Worm (Caenorhabditis elegans): Measurements from ENCODE around the gene gcy-15.

gcy-15 gene

DNA sequence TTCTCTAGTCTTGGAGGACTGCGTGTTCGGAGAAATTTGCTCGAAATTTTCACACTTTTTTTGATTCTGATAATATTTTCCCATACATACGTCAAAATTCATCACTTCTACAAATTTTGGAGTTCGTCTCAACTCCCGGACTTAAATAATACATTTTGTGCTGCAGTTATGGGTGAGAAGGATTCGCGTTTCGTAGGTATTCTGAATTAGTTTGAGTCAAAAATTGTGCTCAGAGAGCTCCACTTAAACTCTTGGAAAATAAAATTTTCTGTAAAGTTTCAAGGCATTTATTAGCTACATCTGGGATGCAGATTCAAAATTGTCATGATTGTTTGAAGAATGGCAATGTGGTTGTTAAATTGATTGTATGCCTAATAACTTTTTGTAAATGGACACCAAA is 17.0 kb upstream of the gcy-15 start, which contains the start of gene ZC239.4:
Gene ZC239.4 (plus strand): TSS at position 301 of the 400 bp plus-strand sequence.
- TF ChIP-seq hmbx-1 (tag; optimal IDR thresholded peaks at IDR 0.05), result no peak
- TF ChIP-seq B0310.2 (tag; optimal IDR thresholded peaks at IDR 0.05), result no peak
- no peak for TF ChIP-seq aly-1 (tag; optimal IDR thresholded peaks at IDR 0.05)
- TF ChIP-seq hmg-4 (GFP tag; optimal IDR thresholded peaks at IDR 0.05), result no peak
- TF ChIP-seq F13C5.2 (tag; optimal IDR thresholded peaks at IDR 0.05), result no peak
- no peak for TF ChIP-seq ceh-36 (tag; optimal IDR thresholded peaks at IDR 0.05)
- no peak for TF ChIP-seq hnd-1 (tag; optimal IDR thresholded peaks at IDR 0.05)
- TF ChIP-seq tbx-11 (GFP tag; IDR thresholded peaks at IDR 0.05), result no peak
- no peak for TF ChIP-seq ets-7 (tag; optimal IDR thresholded peaks at IDR 0.05)
- no peak for TF ChIP-seq ceh-13 (GFP tag; optimal IDR thresholded peaks at IDR 0.05)
- no peak for TF ChIP-seq flt-1 (GFP tag; IDR thresholded peaks at IDR 0.05)

DNA sequence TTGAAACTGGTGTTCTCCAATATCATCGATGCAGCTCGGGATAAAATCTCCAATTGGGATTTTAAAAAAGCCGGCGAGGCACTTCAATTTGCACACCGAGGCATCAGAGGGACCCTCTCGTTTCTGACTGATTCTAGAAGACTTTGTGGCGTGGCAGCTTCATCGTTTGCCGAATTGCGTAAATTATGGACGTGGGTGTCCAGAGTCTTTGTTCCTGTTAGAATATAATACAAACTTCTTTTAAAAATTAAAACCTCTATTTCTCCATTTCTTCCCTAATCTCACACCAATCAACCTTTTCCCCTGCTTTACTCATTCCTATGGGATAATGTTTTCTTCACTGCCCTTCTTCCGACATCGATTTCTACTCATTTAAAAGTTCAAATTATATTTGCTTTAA is 13.5 kb upstream of the gcy-15 start, which contains the start of gene ZC239.5:
Gene ZC239.5 (plus strand): TSS at position 301 of the 400 bp plus-strand sequence.
- TF ChIP-seq scrt-1 (GFP tag; IDR thresholded peaks at IDR 0.05) (no peak), ama-1 (optimal IDR thresholded peaks at IDR 0.05) (no peak), flt-1 (GFP tag; IDR thresholded peaks at IDR 0.05) (no peak), hmbx-1 (tag; optimal IDR thresholded peaks at IDR 0.05) (no peak), tbx-11 (GFP tag; IDR thresholded peaks at IDR 0.05) (no peak), sea-1 (GFP tag; conservative IDR thresholded peaks at IDR 0.05) (no peak), aly-1 (tag; optimal IDR thresholded peaks at IDR 0.05) (no peak), pes-1 (GFP tag; IDR thresholded peaks at IDR 0.05) (no peak), ceh-36 (tag; optimal IDR thresholded peaks at IDR 0.05) (no peak), tra-4 (tag; optimal IDR thresholded peaks at IDR 0.05) (no peak), hmg-4 (GFP tag; optimal IDR thresholded peaks at IDR 0.05) (no peak), ets-7 (tag; optimal IDR thresholded peaks at IDR 0.05) (no peak), ceh-13 (GFP tag; optimal IDR thresholded peaks at IDR 0.05) (no peak), B0310.2 (tag; optimal IDR thresholded peaks at IDR 0.05) (no peak), tbx-37 (GFP tag; conservative IDR thresholded peaks at IDR 0.05) (no peak), hnd-1 (tag; optimal IDR thresholded peaks at IDR 0.05) (no peak), F13C5.2 (tag; optimal IDR thresholded peaks at IDR 0.05) (no peak)

DNA sequence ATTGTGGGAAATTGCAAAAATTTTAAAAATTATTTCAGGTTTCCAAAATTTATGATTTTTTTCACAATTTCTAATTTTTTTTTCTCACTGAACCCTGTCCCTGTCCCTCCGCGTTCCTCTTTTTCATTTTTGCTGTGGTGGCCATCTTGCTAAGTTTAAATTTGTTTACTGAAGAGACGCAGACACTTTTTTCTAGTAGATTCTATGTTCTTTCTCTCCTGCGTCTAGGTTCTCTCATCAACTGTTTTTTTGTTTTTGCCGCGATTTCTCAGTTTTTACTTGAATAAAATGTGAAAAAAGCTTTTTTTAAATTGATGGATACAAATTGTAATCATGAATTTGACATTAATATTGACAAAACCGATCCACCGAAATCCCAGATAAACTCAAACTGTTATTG is 12.4 kb upstream of the gcy-15 start, which contains the start of gene ZC239.6:
Gene ZC239.6 (plus strand): TSS at position 381 of the 400 bp plus-strand sequence.
- TF ChIP-seq ceh-13 (GFP tag; optimal IDR thresholded peaks at IDR 0.05) (no peak), ama-1 (optimal IDR thresholded peaks at IDR 0.05) (no peak), hmbx-1 (tag; optimal IDR thresholded peaks at IDR 0.05) (no peak), hnd-1 (tag; optimal IDR thresholded peaks at IDR 0.05) (no peak), ets-7 (tag; optimal IDR thresholded peaks at IDR 0.05) (no peak), F13C5.2 (tag; optimal IDR thresholded peaks at IDR 0.05) (no peak), tbx-11 (GFP tag; IDR thresholded peaks at IDR 0.05) (no peak), tra-4 (tag; optimal IDR thresholded peaks at IDR 0.05) (no peak), sea-1 (GFP tag; conservative IDR thresholded peaks at IDR 0.05) (no peak), flt-1 (GFP tag; IDR thresholded peaks at IDR 0.05) (no peak), B0310.2 (tag; optimal IDR thresholded peaks at IDR 0.05) (no peak), aly-1 (tag; optimal IDR thresholded peaks at IDR 0.05) (no peak), scrt-1 (GFP tag; IDR thresholded peaks at IDR 0.05) (no peak), hmg-4 (GFP tag; optimal IDR thresholded peaks at IDR 0.05) (no peak), pes-1 (GFP tag; IDR thresholded peaks at IDR 0.05) (no peak), ceh-36 (tag; optimal IDR thresholded peaks at IDR 0.05) (no peak), tbx-37 (GFP tag; conservative IDR thresholded peaks at IDR 0.05) (no peak)

DNA sequence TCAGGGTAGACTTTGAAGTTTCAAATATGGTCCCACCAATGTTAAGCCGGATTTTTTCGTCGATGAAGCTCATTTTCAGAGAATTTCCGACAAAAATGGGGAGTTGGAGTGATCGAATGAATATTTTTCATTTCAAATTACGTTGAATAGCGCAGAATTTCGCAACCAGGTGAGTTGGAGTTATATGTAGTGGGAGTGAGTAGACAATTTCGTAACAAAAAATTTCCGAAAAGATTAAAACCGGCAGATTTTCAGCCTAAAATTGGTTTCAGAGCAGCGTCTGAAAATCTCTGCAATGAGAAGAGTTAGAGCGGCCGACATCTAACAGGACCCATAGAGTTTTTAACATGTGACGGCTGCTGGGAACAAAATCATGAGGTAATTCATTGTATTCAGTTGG is 11.8 kb upstream of the gcy-15 start, which contains the start of gene sdz-35:
Gene sdz-35 (minus strand): TSS at position 101 of the 400 bp plus-strand sequence.
- TF ChIP-seq F13C5.2 (tag; optimal IDR thresholded peaks at IDR 0.05) (no peak), ceh-36 (tag; optimal IDR thresholded peaks at IDR 0.05) (no peak), hmbx-1 (tag; optimal IDR thresholded peaks at IDR 0.05) (no peak), tbx-37 (GFP tag; conservative IDR thresholded peaks at IDR 0.05) (no peak), ets-7 (tag; optimal IDR thresholded peaks at IDR 0.05) (no peak), hnd-1 (tag; optimal IDR thresholded peaks at IDR 0.05) (no peak), pes-1 (GFP tag; IDR thresholded peaks at IDR 0.05) (no peak), flt-1 (GFP tag; IDR thresholded peaks at IDR 0.05) (no peak), tra-4 (tag; optimal IDR thresholded peaks at IDR 0.05) (no peak)

DNA sequence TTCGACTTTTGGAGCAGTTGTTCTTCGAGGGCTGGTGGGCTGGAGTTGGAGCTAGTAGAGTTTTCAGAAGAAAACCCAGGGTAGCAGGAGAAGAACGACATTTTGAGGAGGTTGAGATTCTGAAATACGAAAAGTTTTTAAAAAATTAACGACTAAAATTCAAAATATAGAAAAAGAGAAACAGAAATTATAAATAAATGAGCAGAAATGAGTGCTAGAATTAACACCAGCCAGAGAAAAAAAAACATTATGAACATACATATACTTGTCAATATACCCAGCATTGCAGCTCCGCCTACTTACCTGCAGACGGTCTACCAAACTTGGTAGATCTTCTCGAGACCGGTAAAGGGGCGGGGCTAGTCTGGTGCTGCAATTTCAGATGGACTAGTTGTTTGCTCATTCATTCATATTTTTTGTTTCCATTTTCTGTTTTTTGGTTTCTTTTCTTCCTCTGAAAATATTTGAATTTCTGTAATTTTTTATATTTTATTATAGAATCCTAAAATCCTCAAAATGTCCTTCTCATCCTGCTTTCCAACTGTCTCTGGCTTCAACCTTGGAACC is 9.6 kb upstream of the gcy-15 start, which contains the start of the genes ZC239.20 and ZC239.21:
Gene ZC239.20 (minus strand): TSS at position 101 of the 567 bp plus-strand sequence.
Gene ZC239.21 (plus strand): TSS at position 517 of the 567 bp plus-strand sequence.
- TF ChIP-seq ceh-36 (tag; optimal IDR thresholded peaks at IDR 0.05), result no peak
- no peak for TF ChIP-seq ceh-13 (GFP tag; optimal IDR thresholded peaks at IDR 0.05)
- no peak for TF ChIP-seq hmg-4 (GFP tag; optimal IDR thresholded peaks at IDR 0.05)
- no peak for TF ChIP-seq ets-7 (tag; optimal IDR thresholded peaks at IDR 0.05)
- no peak for TF ChIP-seq flt-1 (GFP tag; IDR thresholded peaks at IDR 0.05)
- no peak for TF ChIP-seq hnd-1 (tag; optimal IDR thresholded peaks at IDR 0.05)
- no peak for TF ChIP-seq hmbx-1 (tag; optimal IDR thresholded peaks at IDR 0.05)
- TF ChIP-seq sea-1 (GFP tag; conservative IDR thresholded peaks at IDR 0.05), result no peak
- no peak for TF ChIP-seq B0310.2 (tag; optimal IDR thresholded peaks at IDR 0.05)
- TF ChIP-seq aly-1 (tag; optimal IDR thresholded peaks at IDR 0.05), result no peak
- no peak for TF ChIP-seq ama-1 (optimal IDR thresholded peaks at IDR 0.05)
- no peak for TF ChIP-seq tbx-11 (GFP tag; IDR thresholded peaks at IDR 0.05)
- no peak for TF ChIP-seq scrt-1 (GFP tag; IDR thresholded peaks at IDR 0.05)
- TF ChIP-seq tbx-37 (GFP tag; conservative IDR thresholded peaks at IDR 0.05), result no peak
- TF ChIP-seq pes-1 (GFP tag; IDR thresholded peaks at IDR 0.05), result no peak
- TF ChIP-seq tra-4 (tag; optimal IDR thresholded peaks at IDR 0.05), result no peak
- no peak for TF ChIP-seq F13C5.2 (tag; optimal IDR thresholded peaks at IDR 0.05)

DNA sequence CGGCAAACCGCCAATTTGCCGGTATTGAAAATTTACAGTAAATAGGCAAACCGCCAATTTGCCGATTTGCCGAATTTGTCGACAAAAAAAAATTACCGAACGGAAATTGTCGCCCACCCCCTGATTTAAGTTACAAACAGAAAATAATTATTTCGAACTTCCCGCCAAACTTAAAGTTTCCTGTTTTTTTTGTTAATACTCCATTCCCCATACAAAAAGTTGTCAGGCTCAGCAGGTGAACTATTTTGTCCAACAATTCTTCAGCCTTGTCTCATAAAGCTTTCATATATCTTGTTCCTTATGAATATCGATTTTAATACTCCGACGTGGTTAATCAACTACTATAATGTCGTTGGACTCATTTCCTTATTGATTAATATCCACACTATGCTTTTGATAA is 6.5 kb upstream of the gcy-15 start, which contains the start of gene sri-50:
Gene sri-50 (plus strand): TSS at position 301 of the 400 bp plus-strand sequence.
- TF ChIP-seq ets-7 (tag; optimal IDR thresholded peaks at IDR 0.05), result no peak
- TF ChIP-seq ceh-13 (GFP tag; optimal IDR thresholded peaks at IDR 0.05), result no peak
- TF ChIP-seq scrt-1 (GFP tag; IDR thresholded peaks at IDR 0.05), result no peak
- no peak for TF ChIP-seq flt-1 (GFP tag; IDR thresholded peaks at IDR 0.05)
- TF ChIP-seq pes-1 (GFP tag; IDR thresholded peaks at IDR 0.05), result no peak
- TF ChIP-seq ceh-36 (tag; optimal IDR thresholded peaks at IDR 0.05), result no peak
- TF ChIP-seq hmbx-1 (tag; optimal IDR thresholded peaks at IDR 0.05), result no peak
- no peak for TF ChIP-seq F13C5.2 (tag; optimal IDR thresholded peaks at IDR 0.05)
- TF ChIP-seq aly-1 (tag; optimal IDR thresholded peaks at IDR 0.05), result no peak
- TF ChIP-seq hnd-1 (tag; optimal IDR thresholded peaks at IDR 0.05), result no peak

DNA sequence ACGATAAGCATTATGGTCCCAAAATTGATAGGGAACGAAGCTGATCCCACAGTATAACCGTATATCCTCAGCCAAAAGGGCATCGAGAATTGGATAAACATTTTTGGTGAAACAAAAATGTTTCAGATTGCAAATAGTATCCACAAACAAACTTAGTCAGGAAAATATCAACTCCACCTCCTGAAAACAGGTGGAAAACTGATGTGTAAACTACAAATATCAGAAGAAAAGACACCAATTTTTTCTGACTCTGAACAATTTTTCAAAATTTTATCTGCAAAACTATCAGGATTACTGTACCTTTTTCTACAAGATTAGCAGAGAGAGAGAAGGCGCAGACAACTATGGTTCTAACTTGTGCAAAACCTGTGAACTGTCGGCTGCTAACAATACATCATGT is 5.7 kb upstream of the gcy-15 start, which contains the start of gene sri-53:
Gene sri-53 (minus strand): TSS at position 101 of the 400 bp plus-strand sequence.
- TF ChIP-seq tbx-37 (GFP tag; conservative IDR thresholded peaks at IDR 0.05) (no peak), tra-4 (tag; optimal IDR thresholded peaks at IDR 0.05) (no peak), aly-1 (tag; optimal IDR thresholded peaks at IDR 0.05) (no peak), scrt-1 (GFP tag; IDR thresholded peaks at IDR 0.05) (no peak)
